Fruit fly (Drosophila melanogaster): ENCODE results near the gene Reph.

Reph gene

DNA sequence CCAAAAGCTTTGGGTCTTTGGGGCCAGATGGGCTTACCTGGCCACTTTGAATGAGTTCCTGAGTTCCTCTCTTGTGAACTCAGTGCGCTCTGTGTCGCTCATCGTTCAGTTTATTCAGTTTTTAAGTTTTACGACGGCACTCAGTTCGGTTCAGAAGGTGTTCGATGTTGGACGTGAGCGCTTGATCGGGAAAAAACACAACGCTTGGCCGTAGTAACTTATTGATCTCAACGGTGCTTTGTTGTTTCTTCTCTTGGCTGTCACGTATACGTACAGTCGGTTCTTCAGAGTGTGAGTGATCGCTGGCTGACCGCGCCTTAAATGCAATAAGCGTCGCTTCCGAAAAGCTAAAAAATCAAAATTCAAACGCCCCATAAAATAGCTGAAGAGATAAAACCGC, 16.3 kb upstream of the Reph start, which contains the start of gene bark:
bark (plus strand) TSS at position 140 of the 400 bp plus-strand sequence.
- TF ChIP-seq CG8159 (tag; optimal IDR thresholded peaks at IDR 0.05) (no peak), CG34367 (tag; optimal IDR thresholded peaks at IDR 0.05) (no peak), EcR (GFP tag; optimal IDR thresholded peaks at IDR 0.05) (peak; percentile 48), CG17806 (tag; optimal IDR thresholded peaks at IDR 0.05) (no peak), gl (tag; optimal IDR thresholded peaks at IDR 0.05) (peak; percentile 25), Pif1A (GFP tag; optimal IDR thresholded peaks at IDR 0.05) (peak; percentile 64), CG13204 (GFP tag; optimal IDR thresholded peaks at IDR 0.05) (peak; percentile 55), Pif1B (GFP tag; optimal IDR thresholded peaks at IDR 0.05) (peak; percentile 60), CG14655 (GFP tag; optimal IDR thresholded peaks at IDR 0.05) (no peak), CG32121 (GFP tag; IDR thresholded peaks at IDR 0.05) (peak; percentile 62), Ets98B (GFP tag; IDR thresholded peaks at IDR 0.05) (peak; percentile 71; the same call in 1 of the 2 replicates), CG4496 (GFP tag; IDR thresholded peaks at IDR 0.05) (0 out of 3 replicates have a peak, but pooled peaks have one; percentile 40), CG9948 (tag; optimal IDR thresholded peaks at IDR 0.05) (no peak), fd96Ca (GFP tag; IDR thresholded peaks at IDR 0.05) (0 out of 3 replicates have a peak, but pooled peaks have one; percentile 39), Snoo (tag; optimal IDR thresholded peaks at IDR 0.05) (no peak), CG12605 (GFP tag; IDR thresholded peaks at IDR 0.05) (0 out of 2 replicates have a peak, but pooled peaks have one; percentile 22)

DNA sequence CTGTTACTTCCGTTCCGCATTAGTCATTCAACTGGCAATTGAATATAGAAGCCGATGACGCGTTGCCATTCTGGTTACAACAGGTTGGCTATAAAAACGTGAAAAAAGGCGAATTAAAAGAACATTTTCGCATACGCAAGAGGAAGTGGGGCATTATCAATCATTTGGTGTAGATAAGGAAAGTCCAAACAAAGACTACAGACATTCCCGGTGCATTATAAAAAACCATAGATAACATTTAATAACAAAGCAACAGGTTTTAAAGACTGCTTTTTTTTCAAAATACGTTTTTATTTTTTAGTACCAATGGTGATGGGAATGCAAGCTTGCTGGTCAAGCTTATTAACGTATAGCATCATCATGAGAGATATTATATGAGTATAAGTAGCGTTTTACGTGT, 15.2 kb upstream of the Reph start:
- TF ChIP-seq CG9948 (tag; optimal IDR thresholded peaks at IDR 0.05) (no peak), CG4496 (GFP tag; IDR thresholded peaks at IDR 0.05) (no peak)

DNA sequence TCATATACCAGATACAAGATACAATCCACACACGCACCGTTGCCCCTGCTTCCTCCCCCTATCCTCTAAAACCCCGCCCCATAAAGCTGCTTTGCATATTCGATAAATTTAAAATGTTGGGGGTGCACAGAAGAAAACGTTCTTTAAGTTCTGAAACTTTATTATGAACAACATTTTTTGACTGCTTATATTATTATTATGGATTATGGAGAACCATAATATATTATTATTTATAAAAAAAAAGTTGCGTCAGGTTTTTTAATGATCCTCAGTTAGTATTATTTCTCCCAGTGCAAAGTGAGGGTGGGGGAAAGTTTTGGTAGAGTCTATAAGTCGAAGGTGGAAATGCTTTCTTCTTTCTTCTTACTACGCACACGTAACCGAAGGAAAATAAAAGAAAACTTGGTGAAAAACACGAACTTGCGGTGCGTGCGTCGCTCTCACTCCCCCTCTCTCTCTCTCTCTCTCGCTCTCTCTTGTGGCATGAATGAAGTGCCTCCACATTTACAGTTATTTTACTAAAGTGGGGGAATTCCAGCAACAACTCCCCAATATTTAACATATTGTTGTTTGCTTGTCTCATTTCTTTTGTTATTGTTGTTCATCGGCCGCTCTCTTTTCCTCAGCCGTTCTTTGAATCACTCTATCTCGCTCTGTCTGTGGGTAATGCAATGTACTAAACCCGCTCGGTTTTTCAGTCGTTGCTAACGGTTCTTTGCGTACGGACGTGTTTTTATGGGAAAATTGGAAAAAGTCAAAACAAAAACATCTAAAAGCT, 13.9 kb upstream of the Reph start:
- TF ChIP-seq CG12605 (GFP tag; IDR thresholded peaks at IDR 0.05) (peak; percentile 52; the same call in 1 of the 2 replicates), gl (tag; optimal IDR thresholded peaks at IDR 0.05) (no peak), CG8301 (tag; optimal IDR thresholded peaks at IDR 0.05) (no peak), CG15710 (tag; optimal IDR thresholded peaks at IDR 0.05) (peak; percentile 55), D1 (tag; optimal IDR thresholded peaks at IDR 0.05) (no peak), CG13204 (GFP tag; optimal IDR thresholded peaks at IDR 0.05) (no peak), CG8159 (tag; optimal IDR thresholded peaks at IDR 0.05) (peak; percentile 55), EcR (GFP tag; optimal IDR thresholded peaks at IDR 0.05) (no peak), Ets98B (GFP tag; IDR thresholded peaks at IDR 0.05) (peak; percentile 74), fd96Ca (GFP tag; IDR thresholded peaks at IDR 0.05) (0 out of 3 replicates have a peak, but pooled peaks have one; percentile 18), CG14655 (GFP tag; optimal IDR thresholded peaks at IDR 0.05) (peak; percentile 54), CG32121 (GFP tag; IDR thresholded peaks at IDR 0.05) (peak; percentile 74), CG10348 (GFP tag; IDR thresholded peaks at IDR 0.05) (no peak), rn (GFP tag; IDR thresholded peaks at IDR 0.05) (peak; percentile 62), CG4496 (GFP tag; IDR thresholded peaks at IDR 0.05) (peak; percentile 75), Pif1A (GFP tag; optimal IDR thresholded peaks at IDR 0.05) (peak; percentile 0), CG17806 (tag; optimal IDR thresholded peaks at IDR 0.05) (peak; percentile 39), CG9948 (tag; optimal IDR thresholded peaks at IDR 0.05) (peak; percentile 44), Pif1B (GFP tag; optimal IDR thresholded peaks at IDR 0.05) (no peak), CG34367 (tag; optimal IDR thresholded peaks at IDR 0.05) (no peak), Snoo (tag; optimal IDR thresholded peaks at IDR 0.05) (peak; percentile 25)

DNA sequence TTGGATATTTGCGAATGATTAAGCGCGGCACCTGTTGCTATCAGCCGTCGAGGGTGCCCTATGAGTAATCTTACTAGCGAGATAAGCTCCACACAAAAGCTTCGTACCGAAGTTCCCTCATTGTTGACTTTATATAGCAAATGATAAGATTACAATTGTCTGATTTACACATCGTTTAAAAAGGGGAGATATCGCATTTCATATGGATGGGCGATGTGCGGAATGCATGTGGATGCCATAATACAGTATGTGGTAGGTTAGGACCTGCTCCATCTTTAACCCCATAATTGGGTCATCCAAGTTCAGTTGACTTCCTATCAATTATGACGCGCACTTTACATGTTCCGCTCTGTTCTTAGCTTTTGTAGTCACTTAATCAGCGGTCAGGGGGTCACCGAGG, 11.7 kb upstream of the Reph start:
- TF ChIP-seq Pif1A (GFP tag; optimal IDR thresholded peaks at IDR 0.05) (no peak), CG8301 (tag; optimal IDR thresholded peaks at IDR 0.05) (no peak), CG9948 (tag; optimal IDR thresholded peaks at IDR 0.05) (no peak), Ets98B (GFP tag; IDR thresholded peaks at IDR 0.05) (no peak), CG4496 (GFP tag; IDR thresholded peaks at IDR 0.05) (no peak), Snoo (tag; optimal IDR thresholded peaks at IDR 0.05) (no peak), CG32121 (GFP tag; IDR thresholded peaks at IDR 0.05) (no peak), CG34367 (tag; optimal IDR thresholded peaks at IDR 0.05) (no peak)

DNA sequence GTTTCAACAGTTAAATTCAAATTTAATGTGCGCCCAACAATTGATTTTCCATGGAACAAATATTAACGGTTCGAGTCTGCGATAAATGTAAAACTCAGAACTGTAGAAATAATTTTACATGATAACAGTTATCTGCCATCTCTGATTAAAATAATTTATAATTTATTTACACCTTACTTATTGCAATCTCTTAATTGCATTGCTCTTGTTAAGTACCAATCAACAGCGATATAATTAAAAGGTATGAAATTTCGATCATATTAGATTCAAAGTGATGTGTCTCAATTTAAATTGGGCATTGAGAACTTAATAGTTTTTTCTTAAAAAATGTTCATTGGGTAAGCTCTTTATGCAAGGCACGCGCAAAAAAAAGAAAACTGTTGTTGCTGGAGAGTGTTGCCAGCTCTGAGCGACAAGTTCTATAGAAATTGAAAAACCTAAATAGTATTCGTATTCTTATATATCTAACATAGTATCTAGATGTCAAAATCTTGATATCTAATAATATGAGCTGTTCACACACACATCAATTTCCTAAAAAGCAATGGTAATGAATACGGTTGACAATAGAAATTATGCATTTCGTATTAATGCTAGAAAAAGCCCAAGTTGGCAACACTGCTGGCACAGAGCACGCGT, 408 bp upstream of the Reph start:
- TF ChIP-seq CG4496 (GFP tag; IDR thresholded peaks at IDR 0.05) (peak; percentile 88), CG10348 (GFP tag; IDR thresholded peaks at IDR 0.05) (no peak), CG13204 (GFP tag; optimal IDR thresholded peaks at IDR 0.05) (no peak), CG8159 (tag; optimal IDR thresholded peaks at IDR 0.05) (peak; percentile 78), CG9948 (tag; optimal IDR thresholded peaks at IDR 0.05) (peak; percentile 76), rn (GFP tag; IDR thresholded peaks at IDR 0.05) (no peak; the same call in 1 of the 2 replicates), CG32121 (GFP tag; IDR thresholded peaks at IDR 0.05) (peak; percentile 73), Pif1B (GFP tag; optimal IDR thresholded peaks at IDR 0.05) (peak; percentile 33), CG17806 (tag; optimal IDR thresholded peaks at IDR 0.05) (peak; percentile 76), Snoo (tag; optimal IDR thresholded peaks at IDR 0.05) (peak; percentile 74), CG8301 (tag; optimal IDR thresholded peaks at IDR 0.05) (peak; percentile 49), CG12605 (GFP tag; IDR thresholded peaks at IDR 0.05) (peak; percentile 92), Pif1A (GFP tag; optimal IDR thresholded peaks at IDR 0.05) (peak; percentile 42), EcR (GFP tag; optimal IDR thresholded peaks at IDR 0.05) (no peak), CG15710 (tag; optimal IDR thresholded peaks at IDR 0.05) (peak; percentile 81), CG14655 (GFP tag; optimal IDR thresholded peaks at IDR 0.05) (peak; percentile 79), D1 (tag; optimal IDR thresholded peaks at IDR 0.05) (peak; percentile 7), Ets98B (GFP tag; IDR thresholded peaks at IDR 0.05) (peak; percentile 76), fd96Ca (GFP tag; IDR thresholded peaks at IDR 0.05) (0 out of 3 replicates have a peak, but pooled peaks have one; percentile 21), CG34367 (tag; optimal IDR thresholded peaks at IDR 0.05) (peak; percentile 66), gl (tag; optimal IDR thresholded peaks at IDR 0.05) (peak; percentile 51)
